ENCODE assay signal across 3 fruit fly cellular contexts in the genomic region with DNA sequence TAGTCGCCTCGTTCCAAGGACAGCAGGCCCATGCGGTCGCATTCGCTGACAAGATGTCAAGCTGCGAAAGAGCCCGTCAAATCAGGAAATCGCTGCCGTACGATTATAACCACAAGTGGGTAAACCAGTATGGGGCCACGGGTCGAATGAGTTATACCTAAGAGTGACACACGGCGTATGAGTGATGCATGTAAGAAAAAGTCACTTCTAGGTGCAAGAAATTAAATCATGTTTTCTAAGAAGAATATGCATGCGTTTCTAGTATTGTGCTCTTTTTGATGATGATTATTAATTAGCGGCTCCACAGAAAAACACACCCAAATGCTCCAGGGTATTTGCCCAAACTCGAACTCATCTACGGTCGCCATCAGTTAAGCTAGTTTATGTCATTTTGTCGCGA.
TF ChIP-seq lines count a peak whose summit lies in the region.

No protein-coding gene starts in this region.

- no peak for TF ChIP-seq CTCF in whole organism, embryonic (GFP tag; optimal IDR thresholded peaks at IDR 0.05; lab: Kevin White, UChicago)

TF ChIP-seq in whole organism, embryonic, 481 proteins besides CTCF, POLR2A, EP300 and RAD21 (continues in another document):
- TF ChIP-seq CG8944 (GFP tag; optimal IDR thresholded peaks at IDR 0.05; lab: Kevin White, UChicago) (no peak), stc (GFP tag; IDR thresholded peaks at IDR 0.05; lab: Robert Waterston, UW) (peak; percentile 8; the same call in 1 of the 2 replicates), HLHmδ (GFP tag; optimal IDR thresholded peaks at IDR 0.05; lab: Kevin White, UChicago) (no peak), CkIIα-i1 (GFP tag; IDR thresholded peaks at IDR 0.05; lab: Robert Waterston, UW) (no peak), Usf (GFP tag; optimal IDR thresholded peaks at IDR 0.05; lab: Kevin White, UChicago) (no peak), crol (GFP tag; IDR thresholded peaks at IDR 0.05; lab: Robert Waterston, UW) (no peak), CG10959 (GFP tag; IDR thresholded peaks at IDR 0.05; lab: Robert Waterston, UW) (no peak), wor (GFP tag; IDR thresholded peaks at IDR 0.05; lab: Robert Waterston, UW) (no peak), Drgx (GFP tag; IDR thresholded peaks at IDR 0.05; lab: Robert Waterston, UW) (0 out of 2 replicates have a peak, but pooled peaks have one; percentile 43), chm (GFP tag; IDR thresholded peaks at IDR 0.05; lab: Robert Waterston, UW) (no peak), Sox102F (GFP tag; optimal IDR thresholded peaks at IDR 0.05; lab: Kevin White, UChicago) (peak; percentile 9), ranshi (GFP tag; IDR thresholded peaks at IDR 0.05; lab: Robert Waterston, UW) (no peak), rib (GFP tag; IDR thresholded peaks at IDR 0.05; lab: Robert Waterston, UW) (no peak), MBD-R2 (GFP tag; IDR thresholded peaks at IDR 0.05; lab: Robert Waterston, UW) (no peak), yki (optimal IDR thresholded peaks at IDR 0.05; lab: Kevin White, UChicago) (no peak), CG11695 (GFP tag; IDR thresholded peaks at IDR 0.05; lab: Robert Waterston, UW) (0 out of 3 replicates have a peak, but pooled peaks have one; percentile 25), lola (GFP tag; optimal IDR thresholded peaks at IDR 0.05; lab: Kevin White, UChicago) (no peak), insv (GFP tag; optimal IDR thresholded peaks at IDR 0.05; lab: Kevin White, UChicago) (no peak), D19B (GFP tag; optimal IDR thresholded peaks at IDR 0.05; lab: Kevin White, UChicago) (peak; percentile 34), gcm (GFP tag; optimal IDR thresholded peaks at IDR 0.05; lab: Kevin White, UChicago) (no peak), CG12236 (GFP tag; optimal IDR thresholded peaks at IDR 0.05; lab: Kevin White, UChicago) (no peak), lab (GFP tag; optimal IDR thresholded peaks at IDR 0.05; lab: Kevin White, UChicago) (no peak), CG7372 (GFP tag; IDR thresholded peaks at IDR 0.05; lab: Robert Waterston, UW) (peak; percentile 52; the same call in 1 of the 2 replicates), CG4404 (GFP tag; IDR thresholded peaks at IDR 0.05; lab: Robert Waterston, UW) (no peak), en (GFP tag; optimal IDR thresholded peaks at IDR 0.05; lab: Kevin White, UChicago) (no peak), Lpt (GFP tag; optimal IDR thresholded peaks at IDR 0.05; lab: Kevin White, UChicago) (no peak), CG15269 (tag; optimal IDR thresholded peaks at IDR 0.05; lab: Kevin White, UChicago) (no peak), D19A (tag; optimal IDR thresholded peaks at IDR 0.05; lab: Kevin White, UChicago) (no peak), CG3065 (GFP tag; optimal IDR thresholded peaks at IDR 0.05; lab: Kevin White, UChicago) (no peak)

TF ChIP-seq in whole organism, prepupa, 60 proteins besides CTCF, POLR2A, EP300 and RAD21 (continues in another document):
- TF ChIP-seq CG8632 (GFP tag; optimal IDR thresholded peaks at IDR 0.05; lab: Kevin White, UChicago): no peak
- no peak for TF ChIP-seq fkh (GFP tag; optimal IDR thresholded peaks at IDR 0.05; lab: Kevin White, UChicago)
- no peak for TF ChIP-seq Hr39 (GFP tag; optimal IDR thresholded peaks at IDR 0.05; lab: Kevin White, UChicago)
- no peak for TF ChIP-seq Eip75B (GFP tag; optimal IDR thresholded peaks at IDR 0.05; lab: Kevin White, UChicago)
- no peak for TF ChIP-seq CG9139 (GFP tag; optimal IDR thresholded peaks at IDR 0.05; lab: Kevin White, UChicago)
- TF ChIP-seq Hr38 (GFP tag; optimal IDR thresholded peaks at IDR 0.05; lab: Kevin White, UChicago): no peak
- no peak for TF ChIP-seq CG11762 (GFP tag; optimal IDR thresholded peaks at IDR 0.05; lab: Kevin White, UChicago; ENCODE audit: insufficient read depth)
- TF ChIP-seq CG32006 (GFP tag; optimal IDR thresholded peaks at IDR 0.05; lab: Kevin White, UChicago): peak; percentile 57
- TF ChIP-seq CG6276 (GFP tag; optimal IDR thresholded peaks at IDR 0.05; lab: Kevin White, UChicago): peak; percentile 36
- TF ChIP-seq CG7368 (GFP tag; optimal IDR thresholded peaks at IDR 0.05; lab: Kevin White, UChicago): no peak
- TF ChIP-seq Hr4 (GFP tag; optimal IDR thresholded peaks at IDR 0.05; lab: Kevin White, UChicago): peak; percentile 76
- no peak for TF ChIP-seq CG10669 (GFP tag; optimal IDR thresholded peaks at IDR 0.05; lab: Kevin White, UChicago)
- no peak for TF ChIP-seq CG11294 (GFP tag; IDR thresholded peaks at IDR 0.05; lab: Robert Waterston, UW)
- no peak for TF ChIP-seq fd85E (GFP tag; optimal IDR thresholded peaks at IDR 0.05; lab: Kevin White, UChicago)
- no peak for TF ChIP-seq lz (GFP tag; optimal IDR thresholded peaks at IDR 0.05; lab: Kevin White, UChicago)
- no peak for TF ChIP-seq svp (GFP tag; lab: Kevin White, UChicago)
- no peak for TF ChIP-seq CG1621 (tag; optimal IDR thresholded peaks at IDR 0.05; lab: Kevin White, UChicago)
- TF ChIP-seq esn (GFP tag; optimal IDR thresholded peaks at IDR 0.05; lab: Kevin White, UChicago): no peak
- TF ChIP-seq CG8119 (GFP tag; IDR thresholded peaks at IDR 0.05; lab: Robert Waterston, UW): peak; percentile 44; the same call in 1 of the 3 replicates
- TF ChIP-seq Eip78C (GFP tag; lab: Kevin White, UChicago): peak; percentile 45
- 0 out of 3 replicates have a peak, but pooled peaks have one; percentile 25 for TF ChIP-seq CG6163 (GFP tag; IDR thresholded peaks at IDR 0.05; lab: Robert Waterston, UW)
- TF ChIP-seq acj6 (GFP tag; optimal IDR thresholded peaks at IDR 0.05; lab: Kevin White, UChicago): peak; percentile 11
- TF ChIP-seq Sox15 (GFP tag; optimal IDR thresholded peaks at IDR 0.05; lab: Kevin White, UChicago): no peak
- no peak for TF ChIP-seq Blimp-1 (GFP tag; optimal IDR thresholded peaks at IDR 0.05; lab: Kevin White, UChicago)
- 0 out of 3 replicates have a peak, but pooled peaks have one; percentile 56 for TF ChIP-seq eg (GFP tag; IDR thresholded peaks at IDR 0.05; lab: Robert Waterston, UW)
- peak; percentile 42 for TF ChIP-seq CG15336 (GFP tag; IDR thresholded peaks at IDR 0.05; lab: Robert Waterston, UW)
- TF ChIP-seq pdm3 (GFP tag; optimal IDR thresholded peaks at IDR 0.05; lab: Kevin White, UChicago): peak; percentile 11
- no peak for TF ChIP-seq CG10631 (GFP tag; optimal IDR thresholded peaks at IDR 0.05; lab: Kevin White, UChicago)
- TF ChIP-seq Ets21C (GFP tag; optimal IDR thresholded peaks at IDR 0.05; lab: Kevin White, UChicago): no peak
- no peak for TF ChIP-seq Smox (GFP tag; optimal IDR thresholded peaks at IDR 0.05; lab: Kevin White, UChicago)
- no peak for TF ChIP-seq CG6854 (GFP tag; optimal IDR thresholded peaks at IDR 0.05; lab: Kevin White, UChicago)
- no peak for TF ChIP-seq CG3032 (tag; optimal IDR thresholded peaks at IDR 0.05; lab: Kevin White, UChicago)

TF ChIP-seq in whole organism, pupa, 21 proteins besides CTCF, POLR2A, EP300 and RAD21:
- TF ChIP-seq fd96Ca (GFP tag; IDR thresholded peaks at IDR 0.05; lab: Robert Waterston, UW) (no peak), Pif1A (GFP tag; optimal IDR thresholded peaks at IDR 0.05; lab: Kevin White, UChicago) (peak; percentile 9), rn (GFP tag; IDR thresholded peaks at IDR 0.05; lab: Robert Waterston, UW) (no peak), CG14655 (GFP tag; optimal IDR thresholded peaks at IDR 0.05; lab: Kevin White, UChicago) (peak; percentile 29), CG17806 (tag; optimal IDR thresholded peaks at IDR 0.05; lab: Kevin White, UChicago) (peak; percentile 14), EcR (GFP tag; optimal IDR thresholded peaks at IDR 0.05; lab: Kevin White, UChicago) (no peak), CG9948 (tag; optimal IDR thresholded peaks at IDR 0.05; lab: Kevin White, UChicago) (no peak), CG32121 (GFP tag; IDR thresholded peaks at IDR 0.05; lab: Robert Waterston, UW) (no peak), CG8301 (tag; optimal IDR thresholded peaks at IDR 0.05; lab: Kevin White, UChicago) (no peak)
TF ChIP-seq in whole organism, pupa: peak in this region for 3.
